Worm (Caenorhabditis elegans) whole organism, L4 larva: ENCODE results near the gene clec-136.

Source experiments
- lsy-2 ChIP-seq, 2 experiments: fragments of 150-350 bp in 1 of 2; sonication (generic microtip) in 1 of 2; optimal IDR thresholded peaks; 2 replicates each; lab custom pipeline; 2014 to 2017; ENCODE audit warnings: missing biosample characterization in 2 of 2, missing genetic modification characterization in 2 of 2
- mdl-1 ChIP-seq, 2 experiments: fragments of 150-350 bp in 1 of 2; sonication (generic microtip) in 1 of 2; optimal IDR thresholded peaks; 2 replicates each; lab custom pipeline; 2014 to 2017; ENCODE audit warnings: missing biosample characterization in 2 of 2, missing genetic modification characterization in 2 of 2
- mxl-3 ChIP-seq: fragments of 200-800 bp; sonication (Bioruptor generic); optimal IDR thresholded peaks from 2 replicates; lab custom pipeline; 2018; ENCODE audit warnings: mild to moderate bottlenecking, missing genetic modification characterization, missing compliant biosample characterization
- ztf-11 ChIP-seq: fragments of 150-350 bp; optimal IDR thresholded peaks from 2 replicates; lab custom pipeline; 2014; ENCODE audit warnings: missing biosample characterization, missing genetic modification characterization

DNA sequence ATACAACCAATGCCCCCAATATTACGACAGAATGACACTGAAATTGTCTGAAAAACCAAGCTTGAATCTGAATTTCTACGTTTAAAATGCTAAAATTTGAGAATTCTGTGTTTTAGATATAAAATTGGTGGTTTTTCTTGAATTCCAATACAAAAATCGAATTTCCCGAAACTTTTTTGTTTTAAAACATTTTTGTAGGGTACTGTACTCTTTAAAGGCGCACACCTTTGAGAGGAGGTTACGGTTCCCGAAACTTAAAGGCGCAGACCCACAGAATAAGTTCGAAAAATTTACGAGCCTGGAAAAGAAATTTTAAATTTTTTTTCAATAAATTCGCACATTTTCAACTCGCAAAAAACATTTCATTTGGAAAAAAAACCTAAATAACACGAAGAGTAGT, 11.7 kb downstream of the clec-136 start:
- no peak for TF ChIP-seq mdl-1 (tag; optimal IDR thresholded peaks at IDR 0.05; lab: Kevin White, UChicago)
- TF ChIP-seq mxl-3, result no peak
- no peak for TF ChIP-seq ztf-11
- peak in 1 of 2 experiments; percentile 4 for TF ChIP-seq lsy-2 (tag; optimal IDR thresholded peaks at IDR 0.05; lab: Kevin White, UChicago)
